Worm (Caenorhabditis elegans) whole organism, L1 larva: ENCODE measurements around the gene F38C2.4.

Experiments used
- aha-1 ChIP-seq: fragments of 150-350 bp; optimal IDR thresholded peaks from 2 replicates; lab custom pipeline; 2014; ENCODE audit warnings: missing biosample characterization, missing genetic modification characterization
- ama-1 ChIP-seq: fragments of 150-350 bp; optimal IDR thresholded peaks from 2 replicates; lab custom pipeline; 2014
- ceh-90 ChIP-seq: sonication (generic microtip); optimal IDR thresholded peaks from 2 replicates; lab custom pipeline; 2016; ENCODE audit warnings: missing genetic modification characterization, missing compliant biosample characterization
- ces-1 ChIP-seq: fragments of 150-350 bp; optimal IDR thresholded peaks from 2 replicates; lab custom pipeline; 2014; ENCODE audit warnings: missing biosample characterization, missing genetic modification reagents, missing genetic modification characterization
- dpl-1 ChIP-seq, 3 experiments: fragments of 150-350 bp in 2 of 3; sonication (generic microtip) in 1 of 3; optimal IDR thresholded peaks; 2 replicates each; lab custom pipeline; 2014 to 2017; ENCODE audit warnings: missing biosample characterization in 3 of 3, missing genetic modification characterization in 3 of 3, missing genetic modification reagents in 3 of 3
- nhr-237 ChIP-seq: fragments of 150-350 bp; optimal IDR thresholded peaks from 2 replicates; lab custom pipeline; 2014; ENCODE audit warnings: missing biosample characterization, missing genetic modification characterization
- nhr-90 ChIP-seq: sonication (generic microtip); optimal IDR thresholded peaks from 2 replicates; lab custom pipeline; 2016; ENCODE audit warnings: mild to moderate bottlenecking, missing genetic modification characterization, missing compliant biosample characterization; ENCODE audit not compliant: poor library complexity
- pag-3 ChIP-seq: sonication (generic microtip); optimal IDR thresholded peaks from 2 replicates; lab custom pipeline; 2017; ENCODE audit warnings: missing genetic modification characterization, mild to moderate bottlenecking, missing compliant biosample characterization, antibody characterized with exemption, borderline replicate concordance; ENCODE audit not compliant: insufficient read depth
- snpc-4 ChIP-seq: fragments of 150-350 bp; optimal IDR thresholded peaks from 2 replicates; lab custom pipeline; 2014; ENCODE audit warnings: missing biosample characterization, missing genetic modification characterization
- sox-4 ChIP-seq: sonication (generic microtip); optimal IDR thresholded peaks from 2 replicates; lab custom pipeline; 2016; ENCODE audit warnings: missing genetic modification characterization, missing compliant biosample characterization
- unc-62 ChIP-seq: fragments of 150-350 bp; optimal IDR thresholded peaks from 2 replicates; lab custom pipeline; 2014; ENCODE audit warnings: missing biosample characterization, missing genetic modification reagents, missing genetic modification characterization

ce11 chrIV:16320866-16321265, 49.8 kb downstream of the F38C2.4 start, which contains the start of gene srz-61:
- TF ChIP-seq dpl-1 (GFP tag; optimal IDR thresholded peaks at IDR 0.05; lab: Kevin White, UChicago) (no peak), ces-1 (GFP tag; lab: Kevin White, UChicago) (no peak), nhr-90 (tag; lab: Kevin White, UChicago) (no peak), unc-62 (GFP tag; lab: Kevin White, UChicago) (no peak), snpc-4 (no peak), sox-4 (no peak), aha-1 (tag; lab: Kevin White, UChicago) (no peak), ama-1 (lab: Kevin White, UChicago) (no peak), ceh-90 (no peak), nhr-237 (tag; lab: Kevin White, UChicago) (no peak), pag-3 (no peak)
